Comparison of ENCODE assay signal across 5 fruit fly cellular contexts in genomic region chr3R:10411752-10412549, dm6.
TF ChIP-seq lines count a peak whose summit lies in the region.

No protein-coding gene starts in this region.

- TF ChIP-seq CTCF in whole organism, embryonic (GFP tag; optimal IDR thresholded peaks at IDR 0.05; lab: Kevin White, UChicago) = no peak

TF ChIP-seq in whole organism, adult, 20 proteins besides CTCF, POLR2A, EP300 and RAD21 (continues in another document):
- TF ChIP-seq cnc (optimal IDR thresholded peaks at IDR 0.05; lab: Kevin White, UChicago) (peak in 1 of 2 experiments; percentile 17), CG5204 (GFP tag; optimal IDR thresholded peaks at IDR 0.05; lab: Kevin White, UChicago) (no peak), Hr96 (GFP tag; optimal IDR thresholded peaks at IDR 0.05; lab: Kevin White, UChicago) (peak; percentile 82), CG12768 (GFP tag; optimal IDR thresholded peaks at IDR 0.05; lab: Kevin White, UChicago) (peak; percentile 90), Crg-1 (GFP tag; optimal IDR thresholded peaks at IDR 0.05; lab: Kevin White, UChicago) (no peak), CG14711 (tag; optimal IDR thresholded peaks at IDR 0.05; lab: Kevin White, UChicago) (peak; percentile 78), ovo (GFP tag; optimal IDR thresholded peaks at IDR 0.05; lab: Kevin White, UChicago) (no peak), cic (GFP tag; optimal IDR thresholded peaks at IDR 0.05; lab: Kevin White, UChicago) (peak; percentile 78), CG7101 (tag; optimal IDR thresholded peaks at IDR 0.05; lab: Kevin White, UChicago) (peak; percentile 84), bab1 (GFP tag; optimal IDR thresholded peaks at IDR 0.05; lab: Kevin White, UChicago) (no peak), CG33017 (tag; optimal IDR thresholded peaks at IDR 0.05; lab: Kevin White, UChicago) (peak; percentile 88), CG7045 (GFP tag; optimal IDR thresholded peaks at IDR 0.05; lab: Kevin White, UChicago) (peak; percentile 59), CG1620 (GFP tag; optimal IDR thresholded peaks at IDR 0.05; lab: Kevin White, UChicago) (no peak), Mnt (GFP tag; optimal IDR thresholded peaks at IDR 0.05; lab: Kevin White, UChicago) (peak; percentile 57), toe (GFP tag; optimal IDR thresholded peaks at IDR 0.05; lab: Kevin White, UChicago) (peak; percentile 63), pad (GFP tag; optimal IDR thresholded peaks at IDR 0.05; lab: Kevin White, UChicago) (peak; percentile 64), tj (GFP tag; optimal IDR thresholded peaks at IDR 0.05; lab: Kevin White, UChicago) (no peak), kay (GFP tag; lab: Kevin White, UChicago; ENCODE audit: borderline replicate concordance) (no peak)

TF ChIP-seq in whole organism, embryonic, 481 proteins besides CTCF, POLR2A, EP300 and RAD21 (continues in another document):
- TF ChIP-seq tll (GFP tag; optimal IDR thresholded peaks at IDR 0.05; lab: Kevin White, UChicago) (no peak), jing (GFP tag; optimal IDR thresholded peaks at IDR 0.05; lab: Kevin White, UChicago) (no peak), D19B (GFP tag; optimal IDR thresholded peaks at IDR 0.05; lab: Kevin White, UChicago) (peak; percentile 21), CG12769 (tag; optimal IDR thresholded peaks at IDR 0.05; lab: Kevin White, UChicago) (no peak), CG7963 (GFP tag; IDR thresholded peaks at IDR 0.05; lab: Robert Waterston, UW; ENCODE audit: partially characterized antibody) (no peak), ham (GFP tag; IDR thresholded peaks at IDR 0.05; lab: Robert Waterston, UW) (no peak), Ets97D (GFP tag; optimal IDR thresholded peaks at IDR 0.05; lab: Kevin White, UChicago) (no peak), tin (GFP tag; optimal IDR thresholded peaks at IDR 0.05; lab: Kevin White, UChicago) (peak; percentile 24), CG6765 (GFP tag; optimal IDR thresholded peaks at IDR 0.05; lab: Kevin White, UChicago) (no peak), dati (GFP tag; IDR thresholded peaks at IDR 0.05; lab: Robert Waterston, UW) (no peak), row (GFP tag; IDR thresholded peaks at IDR 0.05; lab: Robert Waterston, UW) (peak; percentile 69), CG14014 (GFP tag; IDR thresholded peaks at IDR 0.05; lab: Robert Waterston, UW) (no peak), ab (GFP tag; optimal IDR thresholded peaks at IDR 0.05; lab: Kevin White, UChicago) (no peak), CG2202 (tag; optimal IDR thresholded peaks at IDR 0.05; lab: Kevin White, UChicago) (no peak), CG10366 (GFP tag; IDR thresholded peaks at IDR 0.05; lab: Robert Waterston, UW) (no peak), sim (GFP tag; IDR thresholded peaks at IDR 0.05; lab: Robert Waterston, UW) (no peak), Dip2 (GFP tag; IDR thresholded peaks at IDR 0.05; lab: Robert Waterston, UW) (no peak), CG31365 (tag; optimal IDR thresholded peaks at IDR 0.05; lab: Kevin White, UChicago) (no peak), CG7928 (GFP tag; optimal IDR thresholded peaks at IDR 0.05; lab: Kevin White, UChicago) (no peak), trh (GFP tag; optimal IDR thresholded peaks at IDR 0.05; lab: Kevin White, UChicago) (no peak)

TF ChIP-seq in whole organism, prepupa, 60 proteins besides CTCF, POLR2A, EP300 and RAD21 (continues in another document):
- TF ChIP-seq Gug (GFP tag; IDR thresholded peaks at IDR 0.05; lab: Robert Waterston, UW) (peak; percentile 51), dsx (GFP tag; optimal IDR thresholded peaks at IDR 0.05; lab: Kevin White, UChicago; ENCODE audit: poor library complexity, severe bottlenecking) (no peak), CG6854 (GFP tag; optimal IDR thresholded peaks at IDR 0.05; lab: Kevin White, UChicago) (peak; percentile 27), CG6163 (GFP tag; IDR thresholded peaks at IDR 0.05; lab: Robert Waterston, UW) (peak; percentile 66; the same call in 2 of the 3 replicates), CG11294 (GFP tag; IDR thresholded peaks at IDR 0.05; lab: Robert Waterston, UW) (peak; percentile 69), fd59A (GFP tag; optimal IDR thresholded peaks at IDR 0.05; lab: Kevin White, UChicago) (no peak), CG4318 (GFP tag; optimal IDR thresholded peaks at IDR 0.05; lab: Kevin White, UChicago) (no peak), CG3032 (tag; optimal IDR thresholded peaks at IDR 0.05; lab: Kevin White, UChicago) (no peak), Eip93F (GFP tag; optimal IDR thresholded peaks at IDR 0.05; lab: Kevin White, UChicago) (no peak), CG6808 (GFP tag; optimal IDR thresholded peaks at IDR 0.05; lab: Kevin White, UChicago) (no peak), achi (GFP tag; optimal IDR thresholded peaks at IDR 0.05; lab: Kevin White, UChicago) (no peak), CG11902 (GFP tag; optimal IDR thresholded peaks at IDR 0.05; lab: Kevin White, UChicago) (no peak), cyc (GFP tag; optimal IDR thresholded peaks at IDR 0.05; lab: Kevin White, UChicago) (peak; percentile 46), svp (GFP tag; lab: Kevin White, UChicago) (peak; percentile 93), topi (GFP tag; optimal IDR thresholded peaks at IDR 0.05; lab: Kevin White, UChicago) (peak; percentile 27), vri (GFP tag; optimal IDR thresholded peaks at IDR 0.05; lab: Kevin White, UChicago) (peak; percentile 46), CG6276 (GFP tag; optimal IDR thresholded peaks at IDR 0.05; lab: Kevin White, UChicago) (no peak), CG8319 (GFP tag; optimal IDR thresholded peaks at IDR 0.05; lab: Kevin White, UChicago) (peak; percentile 2), CG1621 (tag; optimal IDR thresholded peaks at IDR 0.05; lab: Kevin White, UChicago) (no peak), CG15336 (GFP tag; IDR thresholded peaks at IDR 0.05; lab: Robert Waterston, UW) (no peak; the same call in 1 of the 2 replicates)

TF ChIP-seq in whole organism, pupa, 21 proteins besides CTCF, POLR2A, EP300 and RAD21:
- peak; percentile 71; the same call in 2 of the 3 replicates for TF ChIP-seq CG4496 (GFP tag; IDR thresholded peaks at IDR 0.05; lab: Robert Waterston, UW)
- no peak for TF ChIP-seq CG8301 (tag; optimal IDR thresholded peaks at IDR 0.05; lab: Kevin White, UChicago)
- TF ChIP-seq CG8159 (tag; optimal IDR thresholded peaks at IDR 0.05; lab: Kevin White, UChicago) = no peak
- TF ChIP-seq CG10348 (GFP tag; IDR thresholded peaks at IDR 0.05; lab: Robert Waterston, UW) = no peak
- TF ChIP-seq CG32121 (GFP tag; IDR thresholded peaks at IDR 0.05; lab: Robert Waterston, UW) = peak; percentile 74; the same call in 1 of the 2 replicates
- no peak for TF ChIP-seq CG13204 (GFP tag; optimal IDR thresholded peaks at IDR 0.05; lab: Kevin White, UChicago)
- no peak for TF ChIP-seq CG34367 (tag; optimal IDR thresholded peaks at IDR 0.05; lab: Kevin White, UChicago)
- peak; percentile 25; the same call in 1 of the 2 replicates for TF ChIP-seq rn (GFP tag; IDR thresholded peaks at IDR 0.05; lab: Robert Waterston, UW)
- no peak; the same call in 1 of the 2 replicates for TF ChIP-seq CG12605 (GFP tag; IDR thresholded peaks at IDR 0.05; lab: Robert Waterston, UW)
- TF ChIP-seq Ets98B (GFP tag; IDR thresholded peaks at IDR 0.05; lab: Robert Waterston, UW) = peak; percentile 65
- TF ChIP-seq gl (tag; optimal IDR thresholded peaks at IDR 0.05; lab: Kevin White, UChicago) = no peak
- TF ChIP-seq CG14655 (GFP tag; optimal IDR thresholded peaks at IDR 0.05; lab: Kevin White, UChicago) = no peak
- TF ChIP-seq Pif1A (GFP tag; optimal IDR thresholded peaks at IDR 0.05; lab: Kevin White, UChicago) = no peak
- TF ChIP-seq CG17806 (tag; optimal IDR thresholded peaks at IDR 0.05; lab: Kevin White, UChicago) = peak; percentile 34
- TF ChIP-seq CG9948 (tag; optimal IDR thresholded peaks at IDR 0.05; lab: Kevin White, UChicago) = no peak
- no peak for TF ChIP-seq D1 (tag; optimal IDR thresholded peaks at IDR 0.05; lab: Kevin White, UChicago)
- TF ChIP-seq fd96Ca (GFP tag; IDR thresholded peaks at IDR 0.05; lab: Robert Waterston, UW) = peak; percentile 88
- no peak for TF ChIP-seq Pif1B (GFP tag; optimal IDR thresholded peaks at IDR 0.05; lab: Kevin White, UChicago)
- no peak for TF ChIP-seq CG15710 (tag; optimal IDR thresholded peaks at IDR 0.05; lab: Kevin White, UChicago)
- TF ChIP-seq EcR (GFP tag; optimal IDR thresholded peaks at IDR 0.05; lab: Kevin White, UChicago) = no peak
- TF ChIP-seq Snoo (tag; optimal IDR thresholded peaks at IDR 0.05; lab: Kevin White, UChicago) = no peak
TF ChIP-seq in whole organism, pupa: peak in this region for 6.

TF ChIP-seq in whole organism, wandering third instar larva, 38 proteins besides CTCF, POLR2A, EP300 and RAD21:
- TF ChIP-seq rgr (GFP tag; optimal IDR thresholded peaks at IDR 0.05; lab: Kevin White, UChicago) (peak; percentile 75), CG9705 (GFP tag; optimal IDR thresholded peaks at IDR 0.05; lab: Kevin White, UChicago) (peak; percentile 53), Sp1 (GFP tag; optimal IDR thresholded peaks at IDR 0.05; lab: Kevin White, UChicago) (peak; percentile 83), N (GFP tag; optimal IDR thresholded peaks at IDR 0.05; lab: Kevin White, UChicago) (no peak), psq (GFP tag; optimal IDR thresholded peaks at IDR 0.05; lab: Kevin White, UChicago) (peak; percentile 33), br (GFP tag; optimal IDR thresholded peaks at IDR 0.05; lab: Kevin White, UChicago) (peak; percentile 68), Mio (GFP tag; optimal IDR thresholded peaks at IDR 0.05; lab: Kevin White, UChicago) (no peak), Rel (GFP tag; optimal IDR thresholded peaks at IDR 0.05; lab: Kevin White, UChicago) (no peak), Rel (tag; optimal IDR thresholded peaks at IDR 0.05; lab: Kevin White, UChicago) (peak; percentile 75), OdsH (GFP tag; optimal IDR thresholded peaks at IDR 0.05; lab: Kevin White, UChicago) (peak; percentile 59), Hr83 (GFP tag; optimal IDR thresholded peaks at IDR 0.05; lab: Kevin White, UChicago; ENCODE audit: poor library complexity, severe bottlenecking) (no peak), ey (GFP tag; optimal IDR thresholded peaks at IDR 0.05; lab: Kevin White, UChicago) (peak; percentile 53), h (GFP tag; optimal IDR thresholded peaks at IDR 0.05; lab: Kevin White, UChicago) (peak; percentile 94), Jra (GFP tag; optimal IDR thresholded peaks at IDR 0.05; lab: Kevin White, UChicago) (peak; percentile 3), Hnf4 (GFP tag; optimal IDR thresholded peaks at IDR 0.05; lab: Kevin White, UChicago) (peak; percentile 60), foxo (GFP tag; optimal IDR thresholded peaks at IDR 0.05; lab: Kevin White, UChicago) (peak in 1 of 2 experiments; percentile 91), woc (GFP tag; optimal IDR thresholded peaks at IDR 0.05; lab: Kevin White, UChicago) (no peak), sage (GFP tag; optimal IDR thresholded peaks at IDR 0.05; lab: Kevin White, UChicago) (no peak), jim (GFP tag; optimal IDR thresholded peaks at IDR 0.05; lab: Kevin White, UChicago) (no peak), HLH106 (tag; optimal IDR thresholded peaks at IDR 0.05; lab: Kevin White, UChicago) (peak; percentile 87)
TF ChIP-seq in whole organism, wandering third instar larva: peak in this region for 13.
